Fruit fly (Drosophila melanogaster) whole organism, embryonic: Measurements from ENCODE around the gene CG2767.

Experiments used
- Antp ChIP-seq: fragments of 200-800 bp; sonication (Bioruptor generic); optimal IDR thresholded peaks from 3 replicates; lab custom pipeline; 2016; ENCODE audit warnings: missing biosample characterization, missing genetic modification characterization
- Asciz ChIP-seq: fragments of 200-800 bp; sonication (Bioruptor generic); optimal IDR thresholded peaks from 2 replicates; lab custom pipeline; 2017; ENCODE audit warnings: missing biosample characterization, mild to moderate bottlenecking, missing genetic modification characterization, missing genetic modification reagents
- B-H1 ChIP-seq: fragments of 200-800 bp; sonication (Bioruptor generic); IDR thresholded peaks from 3 replicates; pipeline ENCODE4 v1.3.6; 2022; ENCODE audit warnings: missing biosample characterization, missing genetic modification characterization
- CG10274 ChIP-seq: fragments of 200-800 bp; sonication (Bioruptor generic); optimal IDR thresholded peaks from 3 replicates; lab custom pipeline; 2017; ENCODE audit warnings: missing biosample characterization, mild to moderate bottlenecking, missing genetic modification characterization
- CG10543 ChIP-seq: fragments of 200-800 bp; sonication (Bioruptor generic); optimal IDR thresholded peaks from 3 replicates; lab custom pipeline; 2017; ENCODE audit warnings: missing biosample characterization, mild to moderate bottlenecking, missing genetic modification characterization, moderate library complexity
- CG11723 ChIP-seq: fragments of 200-800 bp; sonication (Bioruptor generic); optimal IDR thresholded peaks from 2 replicates; lab custom pipeline; 2017; ENCODE audit warnings: missing biosample characterization, mild to moderate bottlenecking, missing genetic modification characterization
- CG12071 ChIP-seq: fragments of 200-800 bp; sonication (Bioruptor generic); optimal IDR thresholded peaks from 3 replicates; lab custom pipeline; 2018; ENCODE audit warnings: missing biosample characterization, mild to moderate bottlenecking, missing genetic modification characterization
- CG12236 ChIP-seq: fragments of 200-800 bp; sonication (Bioruptor generic); optimal IDR thresholded peaks from 2 replicates; lab custom pipeline; 2016; ENCODE audit warnings: missing biosample characterization, missing genetic modification characterization
- CG12744 ChIP-seq: fragments of 200-800 bp; sonication (Bioruptor generic); optimal IDR thresholded peaks from 2 replicates; lab custom pipeline; 2016; ENCODE audit warnings: missing biosample characterization, missing genetic modification characterization
- CG14710 ChIP-seq: fragments of 200-800 bp; sonication (Bioruptor generic); optimal IDR thresholded peaks from 3 replicates; lab custom pipeline; 2019; ENCODE audit warnings: missing biosample characterization, mild to moderate bottlenecking, missing genetic modification characterization, moderate library complexity
- CG1529 ChIP-seq: fragments of 200-800 bp; sonication (Bioruptor generic); optimal IDR thresholded peaks from 3 replicates; lab custom pipeline; 2018; ENCODE audit warnings: missing biosample characterization, missing genetic modification characterization
- CG17361 ChIP-seq: fragments of 200-800 bp; sonication (Bioruptor generic); IDR thresholded peaks from 3 replicates; pipeline ENCODE4 v1.3.6; 2022; ENCODE audit warnings: missing biosample characterization, missing genetic modification characterization
- CG17568 ChIP-seq: fragments of 200-800 bp; sonication (Bioruptor generic); optimal IDR thresholded peaks from 2 replicates; lab custom pipeline; 2018; ENCODE audit warnings: missing biosample characterization, mild to moderate bottlenecking, missing genetic modification characterization, moderate library complexity
- CG17802 ChIP-seq: fragments of 200-800 bp; sonication (Bioruptor generic); optimal IDR thresholded peaks from 2 replicates; lab custom pipeline; 2018; ENCODE audit warnings: missing biosample characterization, mild to moderate bottlenecking, missing genetic modification characterization, moderate library complexity
- CG17829 ChIP-seq: fragments of 200-800 bp; optimal IDR thresholded peaks from 2 replicates; lab custom pipeline; 2019; ENCODE audit warnings: missing biosample characterization, mild to moderate bottlenecking, missing genetic modification characterization, moderate library complexity
- CG18011 ChIP-seq: fragments of 200-800 bp; sonication (Bioruptor generic); optimal IDR thresholded peaks from 2 replicates; lab custom pipeline; 2017; ENCODE audit warnings: missing biosample characterization, missing genetic modification characterization, mild to moderate bottlenecking, moderate library complexity, missing genotype
- CG18599 ChIP-seq: fragments of 200-800 bp; sonication (Bioruptor generic); optimal IDR thresholded peaks from 3 replicates; lab custom pipeline; 2017; ENCODE audit warnings: missing biosample characterization, missing genetic modification characterization, mild to moderate bottlenecking, moderate library complexity, missing genetic modification reagents
- CG18619 ChIP-seq: fragments of 200-800 bp; sonication (Bioruptor generic); optimal IDR thresholded peaks from 3 replicates; lab custom pipeline; 2017; ENCODE audit warnings: missing biosample characterization, mild to moderate bottlenecking, missing genetic modification characterization
- CG18764 ChIP-seq: fragments of 200-800 bp; sonication (Bioruptor generic); optimal IDR thresholded peaks from 3 replicates; lab custom pipeline; 2016; ENCODE audit warnings: missing biosample characterization, missing genetic modification characterization
- CG2116 ChIP-seq: fragments of 200-800 bp; sonication (Bioruptor generic); optimal IDR thresholded peaks from 3 replicates; lab custom pipeline; 2018; ENCODE audit warnings: missing biosample characterization, mild to moderate bottlenecking, missing genetic modification characterization
- CG2889 ChIP-seq: fragments of 200-800 bp; sonication (Bioruptor generic); IDR thresholded peaks from 3 replicates; pipeline ENCODE4 v1.3.6; 2022; ENCODE audit warnings: missing biosample characterization, missing genetic modification characterization
- CG31388 ChIP-seq: fragments of 200-800 bp; sonication (Bioruptor generic); optimal IDR thresholded peaks from 2 replicates; lab custom pipeline; 2016; ENCODE audit warnings: missing biosample characterization, missing genetic modification characterization
- CG34224 ChIP-seq: fragments of 200-800 bp; sonication (Bioruptor generic); IDR thresholded peaks from 3 replicates; pipeline ENCODE4 v1.3.6; 2022; ENCODE audit warnings: missing biosample characterization, missing genetic modification characterization; ENCODE audit not compliant: partially characterized antibody
- CG42726 ChIP-seq: fragments of 200-800 bp; sonication (Bioruptor generic); IDR thresholded peaks from 2 replicates; pipeline ENCODE4 v1.3.6; 2022; ENCODE audit warnings: missing biosample characterization, missing genetic modification characterization; ENCODE audit not compliant: partially characterized antibody
- CG43689 ChIP-seq: fragments of 200-800 bp; sonication (Bioruptor generic); IDR thresholded peaks from 2 replicates; pipeline ENCODE4 v1.3.6; 2022; ENCODE audit warnings: missing biosample characterization, missing genetic modification characterization
- CG4707 ChIP-seq: fragments of 200-800 bp; sonication (Bioruptor generic); optimal IDR thresholded peaks from 2 replicates; lab custom pipeline; 2018; ENCODE audit warnings: missing biosample characterization, mild to moderate bottlenecking, missing genetic modification characterization, moderate library complexity
- CG6689 ChIP-seq: fragments of 200-800 bp; sonication (Bioruptor generic); IDR thresholded peaks from 2 replicates; pipeline ENCODE4 v1.3.6; 2022; ENCODE audit warnings: missing biosample characterization, missing genetic modification characterization
- CG8478 ChIP-seq: fragments of >200 bp; optimal IDR thresholded peaks from 2 replicates; lab custom pipeline; 2018
- D19B ChIP-seq: fragments of 200-800 bp; sonication (Bioruptor generic); optimal IDR thresholded peaks from 2 replicates; lab custom pipeline; 2017; ENCODE audit warnings: missing biosample characterization, mild to moderate bottlenecking, missing genetic modification characterization
- Doc2 ChIP-seq: fragments of 200-800 bp; sonication (Bioruptor generic); IDR thresholded peaks from 2 replicates; pipeline ENCODE4 v1.3.6; 2022; ENCODE audit warnings: missing biosample characterization, missing genetic modification characterization
- Hr51 ChIP-seq, 2 experiments: fragments of 200-800 bp; sonication (Bioruptor generic); optimal IDR thresholded peaks; 2 replicates in 1 of 2; 3 replicates in 1 of 2; lab custom pipeline; 2016 to 2018; ENCODE audit warnings: missing biosample characterization in 2 of 2, missing genetic modification characterization in 2 of 2, mild to moderate bottlenecking in 1 of 2, moderate library complexity in 1 of 2
- Myb ChIP-seq: fragments of 200-800 bp; sonication (Bioruptor generic); optimal IDR thresholded peaks from 2 replicates; lab custom pipeline; 2016; ENCODE audit warnings: missing biosample characterization, missing genetic modification characterization
- Ptx1 ChIP-seq: fragments of 200-800 bp; sonication (Bioruptor generic); IDR thresholded peaks from 2 replicates; pipeline ENCODE4 v1.3.6; 2022; ENCODE audit warnings: missing biosample characterization, missing genetic modification characterization
- Rfx ChIP-seq: fragments of 200-800 bp; sonication (Bioruptor generic); IDR thresholded peaks from 2 replicates; pipeline ENCODE4 v1.3.6; 2022; ENCODE audit warnings: missing biosample characterization, missing genetic modification characterization
- YL-1 ChIP-seq: fragments of 200-800 bp; sonication (Bioruptor generic); optimal IDR thresholded peaks from 3 replicates; lab custom pipeline; 2017; ENCODE audit warnings: missing biosample characterization, mild to moderate bottlenecking, missing genetic modification characterization
- bcd ChIP-seq: fragments of 200-800 bp; sonication (Bioruptor generic); optimal IDR thresholded peaks from 2 replicates; lab custom pipeline; 2017; ENCODE audit warnings: missing biosample characterization, mild to moderate bottlenecking, missing genetic modification characterization
- dmrt99B ChIP-seq: fragments of 200-800 bp; sonication (Bioruptor generic); optimal IDR thresholded peaks from 2 replicates; lab custom pipeline; 2018; ENCODE audit warnings: missing biosample characterization, mild to moderate bottlenecking, missing genetic modification characterization, moderate library complexity
- fru ChIP-seq: fragments of >200 bp; optimal IDR thresholded peaks from 2 replicates; lab custom pipeline; 2017
- gcm ChIP-seq: fragments of 200-800 bp; sonication (Bioruptor generic); optimal IDR thresholded peaks from 2 replicates; lab custom pipeline; 2019; ENCODE audit warnings: missing biosample characterization, mild to moderate bottlenecking, missing genetic modification characterization, moderate library complexity
- kah ChIP-seq: fragments of 200-800 bp; sonication (Bioruptor generic); optimal IDR thresholded peaks from 2 replicates; lab custom pipeline; 2018; ENCODE audit warnings: missing biosample characterization, mild to moderate bottlenecking, missing genetic modification characterization
- nom ChIP-seq: fragments of 200-800 bp; sonication (Bioruptor generic); optimal IDR thresholded peaks from 2 replicates; lab custom pipeline; 2017; ENCODE audit warnings: missing biosample characterization, missing genetic modification characterization, mild to moderate bottlenecking, moderate library complexity, missing genetic modification reagents
- pan ChIP-seq, 4 experiments: fragments of >200 bp in 3 of 4; fragments of 200-800 bp in 1 of 4; sonication (Bioruptor generic) in 1 of 4; optimal IDR thresholded peaks in 3 of 4; IDR thresholded peaks in 1 of 4; 2 replicates each; pipeline versions ENCODE4 v1.3.6 to Lab custom; 2017 to 2022; ENCODE audit warnings: missing biosample characterization in 2 of 4, missing genetic modification characterization in 2 of 4, mixed read lengths in 1 of 4
- ranshi ChIP-seq: fragments of 200-800 bp; sonication (Bioruptor generic); IDR thresholded peaks from 2 replicates; pipeline ENCODE4 v1.3.6; 2022; ENCODE audit warnings: missing biosample characterization, missing genetic modification characterization
- row ChIP-seq: fragments of 200-800 bp; sonication (Bioruptor generic); IDR thresholded peaks from 3 replicates; pipeline ENCODE4 v1.3.6; 2022; ENCODE audit warnings: missing biosample characterization, missing genetic modification characterization
- sens-2 ChIP-seq: fragments of 200-800 bp; sonication (Bioruptor generic); IDR thresholded peaks from 2 replicates; pipeline ENCODE4 v1.3.6; 2022; ENCODE audit warnings: missing biosample characterization, missing genetic modification characterization
- shn ChIP-seq: fragments of 200-800 bp; sonication (Bioruptor generic); optimal IDR thresholded peaks from 3 replicates; lab custom pipeline; 2016; ENCODE audit warnings: missing biosample characterization, missing genetic modification characterization
- so ChIP-seq: fragments of 200-800 bp; sonication (Bioruptor generic); IDR thresholded peaks from 3 replicates; pipeline ENCODE4 v1.3.6; 2022; ENCODE audit warnings: missing biosample characterization, missing genetic modification characterization
- sr ChIP-seq: fragments of 200-800 bp; sonication (Bioruptor generic); IDR thresholded peaks from 3 replicates; pipeline ENCODE4 v1.3.6; 2022; ENCODE audit warnings: missing biosample characterization, missing genetic modification characterization
- trem ChIP-seq: fragments of 200-800 bp; optimal IDR thresholded peaks from 3 replicates; lab custom pipeline; 2019; ENCODE audit warnings: missing biosample characterization, mild to moderate bottlenecking, missing genetic modification characterization, moderate library complexity

CG2767 gene

DNA sequence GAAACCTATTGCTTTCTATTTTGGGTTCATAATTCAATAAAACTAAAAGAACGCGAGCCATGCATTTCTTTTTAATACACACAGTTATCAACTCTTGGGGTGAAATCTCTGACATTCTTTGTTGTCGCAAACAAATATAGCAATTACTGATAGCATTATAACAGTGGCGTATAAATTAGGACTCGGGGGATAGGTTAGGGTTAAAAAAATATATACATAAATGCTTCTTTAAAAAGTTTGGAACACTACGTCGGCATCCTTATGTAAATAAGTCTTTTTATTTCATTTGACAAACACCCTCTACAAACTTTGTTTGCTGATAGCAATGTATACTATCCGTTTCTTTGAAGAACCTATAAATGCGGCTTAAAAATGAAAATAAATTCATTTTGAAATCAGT, 32.9 kb upstream of the CG2767 start, which contains the start of gene CG43060:
Gene CG43060 (plus strand): TSS at position 382 of the 400 bp plus-strand sequence.
- TF ChIP-seq CG18599 (GFP tag; lab: Kevin White, UChicago) (no peak), D19B (GFP tag; lab: Kevin White, UChicago) (no peak), pan (optimal IDR thresholded peaks at IDR 0.05; lab: Kevin White, UChicago) (no peak), pan (GFP tag; optimal IDR thresholded peaks at IDR 0.05 in 1 of 2, IDR thresholded peaks at IDR 0.05 in 1 of 2) (no peak), Myb (GFP tag; lab: Kevin White, UChicago) (no peak), Doc2 (GFP tag; lab: Robert Waterston, UW) (no peak), CG18619 (GFP tag; lab: Kevin White, UChicago) (no peak), CG43689 (GFP tag; lab: Robert Waterston, UW) (no peak), CG2889 (no peak), bcd (no peak), CG17829 (tag; lab: Kevin White, UChicago) (no peak), CG42726 (GFP tag; lab: Robert Waterston, UW) (no peak), CG17802 (tag; lab: Kevin White, UChicago) (no peak), CG11723 (no peak), CG1529 (GFP tag; lab: Kevin White, UChicago) (no peak), Antp (GFP tag; lab: Kevin White, UChicago) (no peak), Ptx1 (no peak), dmrt99B (tag; lab: Kevin White, UChicago) (no peak), B-H1 (no peak)
- TF ChIP-seq, all 482 proteins: peak for 0

DNA sequence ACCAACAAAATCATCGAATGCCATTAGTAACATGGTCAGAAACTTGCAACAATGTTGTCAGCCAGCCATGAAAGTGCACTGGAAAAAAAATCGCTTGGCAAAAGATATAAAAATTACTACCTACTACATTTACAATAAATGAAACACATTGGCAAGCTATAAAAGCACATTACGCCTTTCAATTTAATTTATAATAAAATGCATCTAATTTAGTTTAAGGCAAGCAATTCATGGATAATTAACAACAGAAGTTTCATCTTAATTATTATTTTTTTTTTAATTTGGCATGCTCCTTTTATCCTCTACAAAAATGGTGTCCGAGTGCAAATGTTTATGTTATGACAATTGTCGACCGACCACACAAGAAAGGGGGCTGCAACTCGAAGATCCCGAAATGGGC, 31.0 kb upstream of the CG2767 start:
- no peak for TF ChIP-seq CG12236 (GFP tag; lab: Kevin White, UChicago)
- TF ChIP-seq CG31388 (GFP tag; lab: Kevin White, UChicago), result no peak
- TF ChIP-seq trem (tag; lab: Kevin White, UChicago), result no peak
- TF ChIP-seq so (GFP tag; lab: Robert Waterston, UW), result no peak
- no peak for TF ChIP-seq CG17568 (GFP tag; lab: Kevin White, UChicago)
- TF ChIP-seq CG17829 (tag; lab: Kevin White, UChicago), result no peak
- TF ChIP-seq sens-2 (GFP tag; lab: Robert Waterston, UW), result no peak
- no peak for TF ChIP-seq kah (GFP tag; lab: Kevin White, UChicago)
- TF ChIP-seq ranshi (GFP tag; lab: Robert Waterston, UW), result no peak
- TF ChIP-seq sr, result no peak
- TF ChIP-seq CG14710 (tag; lab: Kevin White, UChicago), result no peak
- no peak for TF ChIP-seq CG12071
- TF ChIP-seq CG8478 (lab: Kevin White, UChicago), result no peak
- TF ChIP-seq CG10274, result no peak
- no peak for TF ChIP-seq YL-1 (GFP tag; lab: Kevin White, UChicago)

DNA sequence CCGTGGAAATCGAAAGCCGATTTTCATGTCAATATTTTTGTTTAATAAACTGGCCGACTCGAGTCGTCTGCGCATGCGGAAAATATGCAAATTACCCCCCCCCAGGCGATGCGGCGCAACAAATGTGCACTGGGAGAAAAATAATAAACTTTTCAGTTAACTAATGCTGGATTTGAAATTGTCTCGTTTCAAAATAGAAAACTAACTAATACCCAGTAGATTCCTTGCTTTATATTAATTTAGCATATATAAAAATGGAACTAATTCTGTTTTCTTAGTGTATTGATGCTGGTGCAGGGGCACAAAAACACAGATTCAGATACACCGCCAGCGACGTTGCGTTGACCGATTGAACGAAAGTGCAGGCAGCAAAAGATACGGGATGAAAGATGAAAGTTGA, 30.0 kb upstream of the CG2767 start:
- TF ChIP-seq CG6689 (GFP tag; lab: Robert Waterston, UW), result 0 out of 2 replicates have a peak, but pooled peaks have one; percentile 22
- TF ChIP-seq CG17361 (GFP tag; lab: Robert Waterston, UW), result peak; percentile 23; the same call in 1 of the 3 replicates
- TF ChIP-seq CG4707 (GFP tag; lab: Kevin White, UChicago), result no peak
- TF ChIP-seq Rfx, result no peak
- no peak for TF ChIP-seq shn (GFP tag; lab: Kevin White, UChicago)
- no peak for TF ChIP-seq Hr51 (GFP tag; optimal IDR thresholded peaks at IDR 0.05; lab: Kevin White, UChicago)
- 0 out of 3 replicates have a peak, but pooled peaks have one; percentile 11 for TF ChIP-seq row (GFP tag; lab: Robert Waterston, UW)
- TF ChIP-seq bcd, result no peak
- peak; percentile 36 for TF ChIP-seq Asciz (GFP tag; lab: Kevin White, UChicago)
- no peak for TF ChIP-seq nom (GFP tag; lab: Kevin White, UChicago)
- no peak for TF ChIP-seq CG18764 (GFP tag; lab: Kevin White, UChicago)
- no peak for TF ChIP-seq CG18011 (GFP tag; lab: Kevin White, UChicago)
- no peak for TF ChIP-seq CG12744 (GFP tag; lab: Kevin White, UChicago)
- no peak for TF ChIP-seq fru (lab: Kevin White, UChicago)
- no peak for TF ChIP-seq CG2116 (GFP tag; lab: Kevin White, UChicago)
- peak; percentile 25 for TF ChIP-seq CG14710 (tag; lab: Kevin White, UChicago)
- TF ChIP-seq CG10543, result no peak
- TF ChIP-seq CG34224 (GFP tag; lab: Robert Waterston, UW), result no peak
- TF ChIP-seq gcm, result peak; percentile 8
